Worm (Caenorhabditis elegans): Measurements from ENCODE around the gene C35D10.1.

C35D10.1 gene

DNA sequence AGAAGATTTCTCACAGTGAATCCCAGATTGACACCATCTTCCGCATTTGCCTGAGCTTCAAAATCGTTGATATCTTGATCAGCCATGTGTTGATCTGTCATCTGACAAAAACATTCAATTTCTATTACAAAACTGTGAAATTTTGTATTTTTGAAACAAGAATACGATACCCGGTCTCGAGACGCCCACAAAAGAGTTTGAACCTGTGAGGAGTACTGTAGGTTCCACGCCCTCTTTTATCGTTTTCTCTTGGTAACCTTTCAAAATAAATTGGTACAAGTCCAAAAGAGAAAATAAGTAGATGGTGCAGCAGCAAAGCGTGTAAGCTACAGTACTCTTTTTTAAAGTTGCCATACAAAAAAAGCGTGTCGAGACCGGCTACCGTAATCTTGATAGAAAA, 30.4 kb downstream of the C35D10.1 start, which contains the start of gene F26F4.12:
TSS of gene F26F4.12 (minus strand) at position 101 of the 400 bp plus-strand sequence.
- TF ChIP-seq pha-2 (tag; optimal IDR thresholded peaks at IDR 0.05) (no peak), pqm-1 (tag; optimal IDR thresholded peaks at IDR 0.05) (no peak), hlh-15 (tag; optimal IDR thresholded peaks at IDR 0.05) (no peak), gmeb-2 (tag; optimal IDR thresholded peaks at IDR 0.05) (no peak), ceh-22 (tag; optimal IDR thresholded peaks at IDR 0.05) (no peak), ceh-31 (tag; optimal IDR thresholded peaks at IDR 0.05) (no peak), dmd-4 (tag; optimal IDR thresholded peaks at IDR 0.05; ENCODE audit: borderline replicate concordance) (no peak), ttx-3 (tag; optimal IDR thresholded peaks at IDR 0.05) (no peak), ama-1 (optimal IDR thresholded peaks at IDR 0.05) (no peak), eyg-1 (tag; optimal IDR thresholded peaks at IDR 0.05) (no peak), Y22D7AL.16 (tag; optimal IDR thresholded peaks at IDR 0.05) (no peak), ahr-1 (tag; optimal IDR thresholded peaks at IDR 0.05) (no peak), hlh-6 (tag; optimal IDR thresholded peaks at IDR 0.05) (no peak), ceh-45 (GFP tag; IDR thresholded peaks at IDR 0.05) (no peak)

DNA sequence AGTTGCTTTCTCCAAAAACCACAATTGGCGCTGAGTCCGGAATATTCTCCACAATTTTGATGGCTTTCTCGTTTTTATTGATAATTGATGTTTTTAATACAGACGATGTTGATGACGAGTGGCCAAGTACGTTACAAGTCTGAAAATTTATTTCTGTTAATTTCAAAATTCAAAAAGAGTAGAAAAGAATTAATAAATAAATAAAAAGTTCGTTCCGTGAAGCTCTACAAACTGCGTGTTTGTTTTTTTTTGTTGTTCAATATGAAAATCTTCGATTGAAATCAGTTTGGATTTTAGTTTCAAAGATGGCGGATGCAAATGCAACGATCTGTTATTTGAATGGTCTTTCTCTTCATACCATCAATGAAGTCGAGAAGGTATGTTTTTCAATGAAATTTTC, 31.4 kb downstream of the C35D10.1 start, which contains the start of gene F26F4.2:
TSS of gene F26F4.2 (plus strand) at position 301 of the 400 bp plus-strand sequence.
- no peak for TF ChIP-seq ets-4 (tag; optimal IDR thresholded peaks at IDR 0.05)
- no peak for TF ChIP-seq odd-2 (tag; optimal IDR thresholded peaks at IDR 0.05)
- TF ChIP-seq F13H6.1 (tag; optimal IDR thresholded peaks at IDR 0.05), result no peak

ce11 chrIII:4912317-4912716, 32.8 kb downstream of the C35D10.1 start, which contains the start of the genes F26F4.9 and cee-1:
Gene F26F4.9, minus strand, starts transcription at chrIII:4912521.
Gene cee-1, plus strand, starts transcription at chrIII:4912699.
- TF ChIP-seq ceh-19 (GFP tag; optimal IDR thresholded peaks at IDR 0.05), result no peak
- no peak for TF ChIP-seq elt-2 (tag; optimal IDR thresholded peaks at IDR 0.05)
- no peak for TF ChIP-seq F13H6.1 (tag; optimal IDR thresholded peaks at IDR 0.05)
- peak; percentile 52 for TF ChIP-seq zip-5 (tag; optimal IDR thresholded peaks at IDR 0.05)
- TF ChIP-seq ceh-24 (tag; optimal IDR thresholded peaks at IDR 0.05), result no peak
- peak; percentile 39 for TF ChIP-seq lim-6 (tag; optimal IDR thresholded peaks at IDR 0.05)
- peak; percentile 38 for TF ChIP-seq ceh-18 (tag; optimal IDR thresholded peaks at IDR 0.05)
- no peak for TF ChIP-seq ceh-9 (tag; optimal IDR thresholded peaks at IDR 0.05)
- TF ChIP-seq sdc-2 (tag; optimal IDR thresholded peaks at IDR 0.05), result no peak
- no peak for TF ChIP-seq ama-1 (optimal IDR thresholded peaks at IDR 0.05)
- no peak for TF ChIP-seq hlh-15 (tag; optimal IDR thresholded peaks at IDR 0.05)
- peak; percentile 25 for TF ChIP-seq ref-2 (tag; optimal IDR thresholded peaks at IDR 0.05)
- TF ChIP-seq npax-4 (tag; optimal IDR thresholded peaks at IDR 0.05), result no peak
- TF ChIP-seq gmeb-2 (tag; optimal IDR thresholded peaks at IDR 0.05), result no peak
- peak; percentile 75 for TF ChIP-seq ets-4 (tag; optimal IDR thresholded peaks at IDR 0.05)
- no peak for TF ChIP-seq ceh-6 (GFP tag; optimal IDR thresholded peaks at IDR 0.05)
- no peak for TF ChIP-seq ceh-34 (tag; optimal IDR thresholded peaks at IDR 0.05)
- TF ChIP-seq ztf-16 (tag; optimal IDR thresholded peaks at IDR 0.05), result peak; percentile 13
- peak; percentile 85 for TF ChIP-seq C08G9.2 (tag; optimal IDR thresholded peaks at IDR 0.05)
- TF ChIP-seq dmd-4 (tag; optimal IDR thresholded peaks at IDR 0.05; ENCODE audit: borderline replicate concordance), result no peak
- no peak for TF ChIP-seq T23F11.4 (GFP tag; optimal IDR thresholded peaks at IDR 0.05)
- TF ChIP-seq nhr-11 (tag; optimal IDR thresholded peaks at IDR 0.05), result no peak
- no peak for TF ChIP-seq sox-2 (GFP tag; IDR thresholded peaks at IDR 0.05)
- no peak for TF ChIP-seq madf-2 (tag; optimal IDR thresholded peaks at IDR 0.05)
- TF ChIP-seq rnt-1 (tag; optimal IDR thresholded peaks at IDR 0.05), result peak; percentile 7
- no peak for TF ChIP-seq nhr-232 (tag; optimal IDR thresholded peaks at IDR 0.05)
- TF ChIP-seq unc-55 (GFP tag; optimal IDR thresholded peaks at IDR 0.05), result peak; percentile 30
- no peak for TF ChIP-seq elt-4 (tag; optimal IDR thresholded peaks at IDR 0.05)
- TF ChIP-seq tbx-7 (tag; optimal IDR thresholded peaks at IDR 0.05), result peak; percentile 71
- TF ChIP-seq lin-11 (tag; optimal IDR thresholded peaks at IDR 0.05), result no peak
- peak; percentile 72 for TF ChIP-seq hlh-8 (tag; optimal IDR thresholded peaks at IDR 0.05)
- no peak for TF ChIP-seq mec-3 (tag; optimal IDR thresholded peaks at IDR 0.05; ENCODE audit: borderline replicate concordance)
- no peak for TF ChIP-seq che-1 (tag; optimal IDR thresholded peaks at IDR 0.05)
- no peak for TF ChIP-seq sox-4 (tag; optimal IDR thresholded peaks at IDR 0.05)
- TF ChIP-seq pha-4 (tag; optimal IDR thresholded peaks at IDR 0.05), result no peak
- TF ChIP-seq ceh-2 (tag; optimal IDR thresholded peaks at IDR 0.05), result peak; percentile 71
- peak; percentile 2 for TF ChIP-seq fax-1 (tag; optimal IDR thresholded peaks at IDR 0.05)
- TF ChIP-seq K09A11.1 (tag; optimal IDR thresholded peaks at IDR 0.05; ENCODE audit: insufficient read depth), result no peak
- TF ChIP-seq ceh-31 (tag; optimal IDR thresholded peaks at IDR 0.05), result peak; percentile 85
- no peak for TF ChIP-seq tbx-2 (tag; optimal IDR thresholded peaks at IDR 0.05)

Measured in whole organism, late embryonic.